Worm (Caenorhabditis elegans) whole organism, mixed stage, embryonic: ENCODE measurements around the gene npr-40.
A peak's percentile ranks its signal among the peaks of the same experiment; 100 is the strongest.

Experiments used
- drap-1 ChIP-seq: fragments of 200-800 bp; sonication (Bioruptor generic); optimal IDR thresholded peaks from 3 replicates; lab custom pipeline; 2018; ENCODE audit warnings: mild to moderate bottlenecking, missing genetic modification characterization, missing compliant biosample characterization
- elt-3 ChIP-seq: fragments of 150-350 bp; optimal IDR thresholded peaks from 2 replicates; lab custom pipeline; 2014; ENCODE audit warnings: missing biosample characterization, missing genetic modification characterization
- nhr-237 ChIP-seq: fragments of 150-350 bp; optimal IDR thresholded peaks from 2 replicates; lab custom pipeline; 2014; ENCODE audit warnings: missing biosample characterization, missing genetic modification characterization
- nhr-28 ChIP-seq: fragments of 150-350 bp; optimal IDR thresholded peaks from 2 replicates; lab custom pipeline; 2014; ENCODE audit warnings: missing biosample characterization, missing genetic modification characterization
- unc-62 ChIP-seq: fragments of 150-350 bp; optimal IDR thresholded peaks from 2 replicates; lab custom pipeline; 2014; ENCODE audit warnings: missing biosample characterization, missing genetic modification reagents, missing genetic modification characterization

DNA sequence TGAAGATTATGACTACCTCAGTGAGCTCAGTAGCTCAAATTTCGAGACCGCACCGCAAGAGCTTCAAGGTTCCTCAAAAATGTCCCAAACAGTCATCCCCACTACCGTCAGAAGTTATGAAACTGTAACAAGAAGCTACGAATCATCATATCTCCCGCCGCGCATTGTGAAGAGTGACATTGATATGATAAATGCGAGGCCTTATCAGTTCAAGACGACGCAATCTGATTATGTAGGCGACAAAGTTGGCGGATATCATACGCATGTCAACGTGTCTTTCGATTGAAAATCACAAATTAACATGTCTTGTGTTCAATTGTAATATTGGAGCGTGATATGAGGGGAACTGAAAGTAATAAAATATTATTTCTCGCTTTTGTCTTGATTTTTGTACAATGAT, 18.2 kb upstream of the npr-40 start:
- TF ChIP-seq elt-3 (tag; lab: Kevin White, UChicago) (peak; percentile 59), unc-62 (no peak), nhr-28 (tag; lab: Kevin White, UChicago) (no peak), drap-1 (GFP tag; lab: Kevin White, UChicago) (no peak), nhr-237 (no peak)
